Worm (Caenorhabditis elegans) whole organism, midembryonic: Measurements from ENCODE around the gene R03H10.5.

ENCODE experiments used
- T22C8.4 ChIP-seq: fragments of 200-800 bp; sonication (Bioruptor generic); IDR thresholded peaks from 2 replicates; pipeline ENCODE4 v1.3.6; 2022; ENCODE audit warnings: missing genetic modification characterization, missing compliant biosample characterization
- flt-1 ChIP-seq: fragments of 200-800 bp; sonication (Bioruptor generic); IDR thresholded peaks from 2 replicates; pipeline ENCODE4 v1.3.6; 2022; ENCODE audit warnings: missing genetic modification characterization, missing compliant biosample characterization
- klf-2 ChIP-seq: fragments of 200-800 bp; sonication (Bioruptor generic); conservative IDR thresholded peaks from 2 replicates; pipeline ENCODE4 v1.3.6; 2022; ENCODE audit warnings: missing genetic modification reagents, missing genetic modification characterization, missing compliant biosample characterization
- med-1 ChIP-seq: sonication (generic microtip); optimal IDR thresholded peaks from 2 replicates; lab custom pipeline; 2017; ENCODE audit warnings: missing genetic modification characterization, mild to moderate bottlenecking, missing compliant biosample characterization, antibody characterized with exemption, missing genetic modification reagents; ENCODE audit not compliant: insufficient read depth
- tab-1 ChIP-seq: fragments of 200-800 bp; sonication (Bioruptor generic); IDR thresholded peaks from 2 replicates; pipeline ENCODE4 v1.3.6; 2022; ENCODE audit warnings: missing genetic modification characterization, missing compliant biosample characterization
- ztf-23 ChIP-seq: fragments of 200-800 bp; sonication (Bioruptor generic); IDR thresholded peaks from 2 replicates; pipeline ENCODE4 v1.3.6; 2022; ENCODE audit warnings: missing genetic modification reagents, missing genetic modification characterization, missing compliant biosample characterization
- ztf-29 ChIP-seq: fragments of 200-800 bp; sonication (Bioruptor generic); IDR thresholded peaks from 2 replicates; pipeline ENCODE4 v1.3.6; 2022; ENCODE audit warnings: missing genetic modification reagents, missing genetic modification characterization, missing compliant biosample characterization

DNA sequence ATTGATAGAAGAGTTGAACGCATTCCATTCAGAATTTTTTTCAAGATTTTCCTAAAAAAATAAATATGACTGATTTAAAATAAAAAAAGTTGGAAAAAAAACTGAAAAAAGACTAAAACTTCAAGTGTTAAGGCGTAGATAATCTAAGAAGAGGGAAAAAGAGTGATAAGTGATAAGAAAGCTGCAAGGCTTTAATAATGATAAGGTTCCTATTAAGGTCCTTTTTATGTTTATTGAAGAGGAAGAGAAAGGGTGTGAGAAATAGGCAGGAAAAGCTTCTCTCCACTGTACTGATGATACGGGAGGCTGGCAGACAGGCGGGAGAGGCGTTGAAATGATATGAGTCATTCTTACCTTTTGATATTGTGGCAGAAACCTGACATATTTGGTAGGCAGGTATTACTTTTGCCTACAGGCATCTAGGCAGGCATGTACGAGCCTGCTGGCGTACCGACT, 33.3 kb upstream of the R03H10.5 start, which contains the start of gene mth-1:
- TF ChIP-seq flt-1 (GFP tag; lab: Robert Waterston, UW) (no peak), tab-1 (GFP tag; lab: Robert Waterston, UW) (no peak), med-1 (GFP tag; lab: Kevin White, UChicago) (no peak), ztf-29 (GFP tag; lab: Robert Waterston, UW) (no peak), T22C8.4 (GFP tag; lab: Robert Waterston, UW) (no peak), ztf-23 (GFP tag; lab: Robert Waterston, UW) (no peak), klf-2 (GFP tag; lab: Robert Waterston, UW) (no peak)
